Worm (Caenorhabditis elegans): ENCODE results near the gene Y69A2AR.25.

Y69A2AR.25 gene

ce11 chrIV:2561358-2561757 is 6.8 kb downstream of the Y69A2AR.25 start, which contains the start of gene Y69A2AR.46:
Y69A2AR.46 (plus strand) TSS chrIV:2561658.
- TF ChIP-seq madf-3 (GFP tag; IDR thresholded peaks at IDR 0.05) (no peak), sdz-38 (tag; optimal IDR thresholded peaks at IDR 0.05) (no peak), ceh-100 (GFP tag; IDR thresholded peaks at IDR 0.05) (no peak), let-526 (GFP tag; IDR thresholded peaks at IDR 0.05) (no peak), ccch-3 (GFP tag; optimal IDR thresholded peaks at IDR 0.05) (no peak), sptf-2 (GFP tag; optimal IDR thresholded peaks at IDR 0.05) (no peak), cebp-2 (GFP tag; IDR thresholded peaks at IDR 0.05) (no peak), rec-8 (tag; optimal IDR thresholded peaks at IDR 0.05) (no peak), hrde-1 (tag; optimal IDR thresholded peaks at IDR 0.05; ENCODE audit: borderline replicate concordance) (no peak), F23B12.7 (tag; optimal IDR thresholded peaks at IDR 0.05; ENCODE audit: insufficient read depth) (no peak), ceh-58 (GFP tag; IDR thresholded peaks at IDR 0.05) (no peak), nfyb-1 (GFP tag; IDR thresholded peaks at IDR 0.05) (no peak)

DNA sequence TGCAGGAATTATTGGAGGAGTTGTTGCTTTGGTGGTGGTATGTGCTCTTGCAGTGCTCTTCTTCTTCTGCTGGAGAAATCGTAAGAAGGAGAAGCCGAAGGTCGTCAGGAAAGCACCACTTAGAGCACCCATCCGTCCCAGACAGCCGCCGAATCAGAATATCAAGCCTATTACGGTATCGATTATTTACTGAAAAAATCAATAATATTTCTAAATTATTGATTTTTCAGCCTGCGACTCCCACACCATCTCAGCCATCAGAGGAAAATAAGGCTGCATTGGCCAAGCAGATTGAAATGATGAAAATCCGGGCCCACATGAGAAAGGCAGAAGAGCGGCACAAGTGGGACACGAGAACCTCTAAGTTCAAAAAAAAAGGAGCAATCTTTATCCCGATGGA is 12.0 kb downstream of the Y69A2AR.25 start:
- TF ChIP-seq ets-4 (GFP tag; optimal IDR thresholded peaks at IDR 0.05) (no peak), attf-5 (GFP tag; optimal IDR thresholded peaks at IDR 0.05) (no peak), ZK185.1 (tag; optimal IDR thresholded peaks at IDR 0.05; ENCODE audit: poor library complexity, severe bottlenecking) (no peak), somi-1 (GFP tag; optimal IDR thresholded peaks at IDR 0.05) (no peak), B0261.1 (tag; optimal IDR thresholded peaks at IDR 0.05) (no peak), ceh-91 (GFP tag; IDR thresholded peaks at IDR 0.05) (no peak), snpc-4 (GFP tag; optimal IDR thresholded peaks at IDR 0.05) (no peak), snpc-4 (tag; optimal IDR thresholded peaks at IDR 0.05) (no peak), aptf-2 (GFP tag; conservative IDR thresholded peaks at IDR 0.05) (no peak)

DNA sequence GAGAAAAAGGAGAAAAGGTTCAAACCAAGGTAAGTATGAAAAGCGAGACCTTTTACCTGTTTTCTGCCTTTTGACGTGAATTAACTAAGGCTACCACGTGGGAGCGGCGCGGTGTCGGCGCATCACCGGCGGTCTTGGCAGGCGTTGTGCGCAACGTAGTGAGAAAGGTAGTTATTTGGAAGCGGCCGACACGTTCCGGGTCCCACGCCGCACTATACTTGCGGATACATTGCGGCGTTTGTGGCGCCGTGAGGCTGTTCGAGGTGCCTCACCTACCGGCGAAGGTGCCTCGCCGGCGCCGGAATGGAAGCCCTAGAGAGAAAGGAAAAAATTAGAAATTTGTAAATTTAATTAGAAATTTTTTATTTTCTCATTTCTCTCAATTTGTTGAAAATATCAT is 15.3 kb downstream of the Y69A2AR.25 start:
- peak; percentile 80 for TF ChIP-seq zfh-2 (GFP tag; conservative IDR thresholded peaks at IDR 0.05)
- no peak for TF ChIP-seq B0261.1 (tag; optimal IDR thresholded peaks at IDR 0.05)
- peak; percentile 16; the same call in 1 of the 2 replicates for TF ChIP-seq egrh-3 (GFP tag; IDR thresholded peaks at IDR 0.05)

DNA sequence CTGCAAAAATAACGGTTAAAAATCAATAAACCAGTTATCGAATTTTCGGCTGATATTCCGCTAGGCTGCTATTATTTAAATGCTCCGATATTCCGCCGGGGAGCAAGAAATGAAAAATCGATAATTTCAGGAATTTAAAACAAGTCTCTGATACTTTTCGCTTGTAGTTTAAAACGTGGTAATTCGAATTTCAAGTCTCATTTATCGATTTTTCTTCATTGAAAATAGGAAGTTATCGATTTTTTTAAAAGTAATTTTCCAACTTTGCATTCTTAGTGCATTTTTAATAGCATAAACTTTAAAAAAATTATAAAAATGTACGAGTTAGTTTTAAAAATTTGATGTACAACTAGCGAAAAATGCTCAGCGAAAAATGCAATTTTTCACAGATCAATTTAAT is 15.9 kb downstream of the Y69A2AR.25 start:
- TF ChIP-seq athp-1 (tag; optimal IDR thresholded peaks at IDR 0.05) (no peak), madf-3 (GFP tag; IDR thresholded peaks at IDR 0.05) (no peak), K11D2.4 (GFP tag; IDR thresholded peaks at IDR 0.05) (no peak), ekl-4 (GFP tag; IDR thresholded peaks at IDR 0.05) (no peak), egrh-3 (GFP tag; IDR thresholded peaks at IDR 0.05) (no peak), dox-1 (GFP tag; IDR thresholded peaks at IDR 0.05) (no peak), repo-1 (tag; optimal IDR thresholded peaks at IDR 0.05) (no peak), attf-6 (GFP tag; IDR thresholded peaks at IDR 0.05) (no peak), B0336.3 (GFP tag; IDR thresholded peaks at IDR 0.05) (no peak), let-526 (GFP tag; IDR thresholded peaks at IDR 0.05) (no peak), mes-4 (tag; optimal IDR thresholded peaks at IDR 0.05) (no peak), dpl-1 (GFP tag; optimal IDR thresholded peaks at IDR 0.05) (no peak), let-607 (tag; optimal IDR thresholded peaks at IDR 0.05) (no peak), T26A5.8 (tag; optimal IDR thresholded peaks at IDR 0.05) (no peak), C17E4.6 (GFP tag; IDR thresholded peaks at IDR 0.05) (no peak), Y56A3A.18 (GFP tag; IDR thresholded peaks at IDR 0.05) (no peak), Y79H2A.3 (GFP tag; conservative IDR thresholded peaks at IDR 0.05) (no peak), B0035.1 (tag; optimal IDR thresholded peaks at IDR 0.05) (no peak), hmg-20 (GFP tag; IDR thresholded peaks at IDR 0.05) (no peak)

Measured in whole organism, young adult.